Worm (Caenorhabditis elegans): ENCODE data around the gene hrpl-1.

Gene hrpl-1

ce11 chrII:6919363-6919851, 20.9 kb downstream of the hrpl-1 start, which contains the start of gene B0252.1:
Gene B0252.1, plus strand, starts transcription at chrII:6919680.
- TF ChIP-seq madf-9 (GFP tag; conservative IDR thresholded peaks at IDR 0.05): no peak
- no peak for TF ChIP-seq ctbp-1 (GFP tag; IDR thresholded peaks at IDR 0.05)
- TF ChIP-seq pqm-1 (tag; optimal IDR thresholded peaks at IDR 0.05): peak; percentile 56
- TF ChIP-seq nhr-102 (tag; optimal IDR thresholded peaks at IDR 0.05): peak; percentile 31
- no peak for TF ChIP-seq mep-1 (tag; optimal IDR thresholded peaks at IDR 0.05)
- peak; percentile 30; the same call in 1 of the 2 replicates for TF ChIP-seq dmd-6 (GFP tag; IDR thresholded peaks at IDR 0.05)
- no peak for TF ChIP-seq zfp-2 (tag; optimal IDR thresholded peaks at IDR 0.05)
- peak; percentile 27 for TF ChIP-seq nhr-77 (tag; optimal IDR thresholded peaks at IDR 0.05)
- peak; percentile 97 for TF ChIP-seq nhr-28 (tag; optimal IDR thresholded peaks at IDR 0.05)
- no peak for TF ChIP-seq ceh-32 (tag; optimal IDR thresholded peaks at IDR 0.05; ENCODE audit: poor library complexity)
- peak; percentile 95 for TF ChIP-seq php-3 (GFP tag; IDR thresholded peaks at IDR 0.05)
- TF ChIP-seq ceh-62 (tag; optimal IDR thresholded peaks at IDR 0.05): no peak
- no peak for TF ChIP-seq fkh-10 (GFP tag; optimal IDR thresholded peaks at IDR 0.05)
- peak; percentile 13 for TF ChIP-seq aha-1 (tag)
- no peak for TF ChIP-seq ces-1 (GFP tag; optimal IDR thresholded peaks at IDR 0.05)
- no peak for TF ChIP-seq mes-2 (tag; optimal IDR thresholded peaks at IDR 0.05; ENCODE audit: poor library complexity, severe bottlenecking)
- TF ChIP-seq F10B5.3 (tag; optimal IDR thresholded peaks at IDR 0.05): no peak
- TF ChIP-seq nhr-10 (tag; optimal IDR thresholded peaks at IDR 0.05): no peak
- TF ChIP-seq hlh-11 (tag; optimal IDR thresholded peaks at IDR 0.05): peak; percentile 68
- TF ChIP-seq snpc-4 (tag; optimal IDR thresholded peaks at IDR 0.05): no peak
- TF ChIP-seq hif-1 (tag; optimal IDR thresholded peaks at IDR 0.05): no peak
- no peak for TF ChIP-seq nhr-111 (GFP tag; optimal IDR thresholded peaks at IDR 0.05)
- peak; percentile 20 for TF ChIP-seq mxl-3 (GFP tag; optimal IDR thresholded peaks at IDR 0.05)
- no peak for TF ChIP-seq zip-2 (tag; optimal IDR thresholded peaks at IDR 0.05)
- no peak for TF ChIP-seq snpc-1.2 (GFP tag; IDR thresholded peaks at IDR 0.05)
- no peak for TF ChIP-seq daf-16 (GFP tag; optimal IDR thresholded peaks at IDR 0.05)
- peak; percentile 25 for TF ChIP-seq daf-16 (tag; optimal IDR thresholded peaks at IDR 0.05)
- TF ChIP-seq D1046.2 (GFP tag; IDR thresholded peaks at IDR 0.05): no peak
- TF ChIP-seq madf-5 (GFP tag; IDR thresholded peaks at IDR 0.05): no peak
- TF ChIP-seq dmd-9 (GFP tag; IDR thresholded peaks at IDR 0.05): no peak
- TF ChIP-seq rbr-2 (tag; optimal IDR thresholded peaks at IDR 0.05): no peak

ce11 chrII:6923792-6924191, 25.3 kb downstream of the hrpl-1 start:
- no peak for TF ChIP-seq vab-7 (GFP tag; IDR thresholded peaks at IDR 0.05)
- TF ChIP-seq F49E8.2 (tag; optimal IDR thresholded peaks at IDR 0.05; ENCODE audit: borderline replicate concordance): no peak
- no peak for TF ChIP-seq rbr-2 (tag; optimal IDR thresholded peaks at IDR 0.05)
- no peak for TF ChIP-seq ama-1 (optimal IDR thresholded peaks at IDR 0.05)
- TF ChIP-seq nhr-76 (tag; optimal IDR thresholded peaks at IDR 0.05): no peak
- TF ChIP-seq spr-3 (GFP tag; optimal IDR thresholded peaks at IDR 0.05): no peak
- TF ChIP-seq ceh-20 (GFP tag; IDR thresholded peaks at IDR 0.05): no peak
- no peak for TF ChIP-seq R02D3.7 (tag; optimal IDR thresholded peaks at IDR 0.05)
- no peak for TF ChIP-seq cey-2 (tag; optimal IDR thresholded peaks at IDR 0.05; ENCODE audit: borderline replicate concordance, insufficient read depth)
- TF ChIP-seq hlh-30 (tag; optimal IDR thresholded peaks at IDR 0.05; ENCODE audit: insufficient read depth): no peak
- TF ChIP-seq aly-2 (tag; optimal IDR thresholded peaks at IDR 0.05): no peak
- no peak for TF ChIP-seq pqm-1 (tag; optimal IDR thresholded peaks at IDR 0.05)
- TF ChIP-seq lin-39 (tag; optimal IDR thresholded peaks at IDR 0.05): no peak
- TF ChIP-seq lin-29 (GFP tag; IDR thresholded peaks at IDR 0.05): no peak
- TF ChIP-seq hif-1 (tag; optimal IDR thresholded peaks at IDR 0.05): no peak
- TF ChIP-seq F37D6.2 (tag; optimal IDR thresholded peaks at IDR 0.05): no peak
- TF ChIP-seq daf-16 (GFP tag; optimal IDR thresholded peaks at IDR 0.05): no peak
- TF ChIP-seq daf-16 (tag; optimal IDR thresholded peaks at IDR 0.05): no peak
- TF ChIP-seq skn-1 (tag; optimal IDR thresholded peaks at IDR 0.05): no peak
- no peak for TF ChIP-seq ZK337.2 (GFP tag; IDR thresholded peaks at IDR 0.05)
- TF ChIP-seq F44E2.7 (GFP tag; IDR thresholded peaks at IDR 0.05): no peak
